Fruit fly (Drosophila melanogaster): ENCODE measurements around the gene phu.

The phu gene

DNA sequence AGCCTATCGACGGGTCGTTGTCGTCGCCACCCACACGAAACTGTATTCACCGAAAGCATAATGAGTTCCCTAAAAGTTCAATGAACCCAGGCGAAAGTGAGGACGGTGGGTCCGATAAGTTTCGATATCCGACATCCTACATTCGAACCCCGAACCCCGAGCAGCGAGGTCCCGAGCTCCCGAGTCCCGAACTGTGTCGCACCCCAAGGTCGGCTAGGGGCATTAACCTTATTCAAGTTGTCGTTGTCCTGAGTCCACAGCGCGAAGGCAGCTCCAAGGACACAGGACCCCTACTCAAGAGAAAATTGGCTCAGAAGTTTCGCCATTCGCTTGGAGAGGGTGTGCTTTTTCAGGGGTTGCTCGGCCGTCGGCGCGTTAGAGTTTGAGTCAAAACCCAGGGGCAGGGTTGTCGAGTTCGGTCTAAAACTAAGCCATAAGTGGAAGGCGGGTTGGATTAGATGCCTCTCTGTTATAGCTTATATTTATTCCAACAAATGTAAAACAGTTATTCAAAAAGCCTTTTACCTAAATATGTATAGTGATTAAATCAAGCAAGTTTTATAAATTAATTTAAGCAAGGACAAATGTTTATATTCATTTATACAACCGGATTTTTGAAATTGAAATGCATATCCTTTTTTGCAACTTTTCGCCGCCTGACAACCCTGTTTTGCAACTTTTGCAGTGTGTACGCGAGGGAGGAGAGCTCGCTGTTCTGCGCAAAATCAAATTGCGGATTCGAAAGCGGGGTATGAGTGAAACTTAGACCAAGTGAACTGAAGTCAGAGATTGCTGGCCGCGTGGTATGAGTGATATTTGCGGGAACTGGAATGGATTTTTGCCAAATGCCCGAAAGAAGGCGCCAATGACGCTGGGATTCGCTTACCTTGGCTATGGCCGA is 35.0 kb upstream of the phu start (continued):
- TF ChIP-seq CG8765 (GFP tag; IDR thresholded peaks at IDR 0.05) = no peak
- TF ChIP-seq Trl (optimal IDR thresholded peaks at IDR 0.05) = no peak
- peak; percentile 35 for TF ChIP-seq Trl (GFP tag; optimal IDR thresholded peaks at IDR 0.05)
- TF ChIP-seq HLH54F (GFP tag; optimal IDR thresholded peaks at IDR 0.05) = peak; percentile 52
- TF ChIP-seq Atf6 (GFP tag; IDR thresholded peaks at IDR 0.05) = peak; percentile 78
- TF ChIP-seq CG11723 (GFP tag; optimal IDR thresholded peaks at IDR 0.05) = peak; percentile 49

DNA sequence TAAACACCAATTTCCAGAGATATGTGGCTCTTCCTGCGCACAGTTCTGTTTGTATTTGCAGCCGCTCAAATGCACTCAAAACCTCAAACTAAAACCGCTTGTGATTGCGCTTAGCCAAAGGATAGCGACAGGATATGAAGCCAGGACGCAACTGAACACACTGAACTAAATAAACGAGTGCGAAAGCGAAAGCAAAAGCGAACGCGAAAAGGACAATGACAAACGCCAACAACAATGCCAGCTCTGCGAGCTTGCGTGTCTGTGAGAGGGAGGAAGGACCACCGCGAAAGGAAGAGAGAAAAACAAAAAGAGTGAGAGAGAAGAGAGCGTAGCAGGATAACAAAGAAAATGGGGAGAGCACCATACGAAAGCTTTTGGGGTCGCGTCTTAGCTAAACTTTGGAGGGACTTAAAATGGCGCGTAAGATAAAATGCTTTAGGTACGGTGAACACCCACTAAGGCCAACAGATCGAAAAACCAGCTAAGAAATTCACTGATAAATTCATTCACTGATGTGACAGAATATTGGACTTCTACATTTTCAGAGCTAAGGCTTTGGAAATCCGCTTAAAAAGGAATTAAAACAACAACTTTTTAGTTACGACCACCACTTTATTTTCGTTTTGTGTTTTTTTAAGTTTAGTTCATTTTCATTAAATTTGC is 34.0 kb upstream of the phu start, which contains the start of gene GstZ2:
Gene GstZ2 (minus strand): TSS at position 165 of the 663 bp plus-strand sequence.
- no peak for TF ChIP-seq B-H2 (GFP tag; optimal IDR thresholded peaks at IDR 0.05)
- no peak for TF ChIP-seq hkb (optimal IDR thresholded peaks at IDR 0.05)
- TF ChIP-seq hkb (GFP tag; IDR thresholded peaks at IDR 0.05) = 0 out of 2 replicates have a peak, but pooled peaks have one; percentile 22
- TF ChIP-seq E2f2 (GFP tag; IDR thresholded peaks at IDR 0.05) = peak; percentile 48
- peak; percentile 23 for TF ChIP-seq Hmr (GFP tag; optimal IDR thresholded peaks at IDR 0.05)
- TF ChIP-seq CG14965 (GFP tag; optimal IDR thresholded peaks at IDR 0.05; ENCODE audit: borderline replicate concordance) = no peak
- TF ChIP-seq CG6272 (GFP tag; IDR thresholded peaks at IDR 0.05) = no peak
- TF ChIP-seq CG10565 (GFP tag; optimal IDR thresholded peaks at IDR 0.05) = no peak
- peak; percentile 37 for TF ChIP-seq sens (GFP tag)
- peak; percentile 12 for TF ChIP-seq pzg (GFP tag; optimal IDR thresholded peaks at IDR 0.05)
- TF ChIP-seq Med (GFP tag) = peak; percentile 58
- no peak for TF ChIP-seq CG6854 (GFP tag; optimal IDR thresholded peaks at IDR 0.05)
- TF ChIP-seq lbe (GFP tag; optimal IDR thresholded peaks at IDR 0.05) = no peak
- peak; percentile 7 for TF ChIP-seq CG16779 (GFP tag; IDR thresholded peaks at IDR 0.05)
- peak; percentile 61 for TF ChIP-seq psq (GFP tag; optimal IDR thresholded peaks at IDR 0.05)
- peak; percentile 56 for TF ChIP-seq row (GFP tag; IDR thresholded peaks at IDR 0.05)
- peak; percentile 72 for TF ChIP-seq z (GFP tag; IDR thresholded peaks at IDR 0.05)
- TF ChIP-seq CrebB (tag; optimal IDR thresholded peaks at IDR 0.05) = no peak
- TF ChIP-seq ara (GFP tag; IDR thresholded peaks at IDR 0.05) = no peak
- no peak for TF ChIP-seq CG8944 (GFP tag; optimal IDR thresholded peaks at IDR 0.05)
- no peak for TF ChIP-seq CG9215 (GFP tag; IDR thresholded peaks at IDR 0.05)
- TF ChIP-seq seq (GFP tag; IDR thresholded peaks at IDR 0.05) = peak; percentile 40; the same call in 1 of the 2 replicates
- no peak for TF ChIP-seq wdn (GFP tag; IDR thresholded peaks at IDR 0.05)
- TF ChIP-seq vfl (GFP tag; optimal IDR thresholded peaks at IDR 0.05) = no peak
- TF ChIP-seq esg (GFP tag; conservative IDR thresholded peaks at IDR 0.05) = no peak
- no peak for TF ChIP-seq nerfin-2 (GFP tag; IDR thresholded peaks at IDR 0.05; ENCODE audit: partially characterized antibody)
- TF ChIP-seq phol (tag; optimal IDR thresholded peaks at IDR 0.05) = peak; percentile 39
- peak; percentile 72 for TF ChIP-seq grau (tag; optimal IDR thresholded peaks at IDR 0.05)
- TF ChIP-seq Trl (optimal IDR thresholded peaks at IDR 0.05) = peak; percentile 48 to 77
- peak; percentile 36 for TF ChIP-seq Trl (GFP tag; optimal IDR thresholded peaks at IDR 0.05)
- TF ChIP-seq Dp (GFP tag; optimal IDR thresholded peaks at IDR 0.05) = peak; percentile 45
- no peak for TF ChIP-seq crol (GFP tag; IDR thresholded peaks at IDR 0.05)
- peak; percentile 17; the same call in 1 of the 3 replicates for TF ChIP-seq Dbx (GFP tag; IDR thresholded peaks at IDR 0.05)
- no peak for TF ChIP-seq h (optimal IDR thresholded peaks at IDR 0.05)
- TF ChIP-seq CG9817 (tag; optimal IDR thresholded peaks at IDR 0.05) = no peak
- no peak for TF ChIP-seq bowl (GFP tag; IDR thresholded peaks at IDR 0.05)
- TF ChIP-seq Nf-YC (tag; optimal IDR thresholded peaks at IDR 0.05) = no peak
- 0 out of 2 replicates have a peak, but pooled peaks have one; percentile 5 for TF ChIP-seq CG14667 (GFP tag; IDR thresholded peaks at IDR 0.05)
- TF ChIP-seq zf30C (GFP tag; optimal IDR thresholded peaks at IDR 0.05) = peak; percentile 4
- no peak for TF ChIP-seq slou (GFP tag; optimal IDR thresholded peaks at IDR 0.05)
- peak; percentile 15 for TF ChIP-seq CG11504 (tag; optimal IDR thresholded peaks at IDR 0.05)
- TF ChIP-seq CG3281 (GFP tag; optimal IDR thresholded peaks at IDR 0.05) = no peak
- TF ChIP-seq E2f1 (GFP tag; IDR thresholded peaks at IDR 0.05) = peak; percentile 48
